Fruit fly (Drosophila melanogaster) whole organism, embryonic: Measurements from ENCODE around the gene CG44362.

Experiments
- BEAF-32 ChIP-seq: fragments of 200-800 bp; sonication (Bioruptor generic); optimal IDR thresholded peaks from 3 replicates; lab custom pipeline; 2017; ENCODE audit warnings: missing biosample characterization, missing genetic modification characterization, mild to moderate bottlenecking, moderate library complexity, missing genetic modification reagents
- CG10462 ChIP-seq: fragments of 200-800 bp; sonication (Bioruptor generic); optimal IDR thresholded peaks from 2 replicates; lab custom pipeline; 2016; ENCODE audit warnings: missing biosample characterization, missing genetic modification characterization
- CG11504 ChIP-seq: fragments of 200-800 bp; sonication (Bioruptor generic); optimal IDR thresholded peaks from 3 replicates; lab custom pipeline; 2019; ENCODE audit warnings: missing biosample characterization, mild to moderate bottlenecking, missing genetic modification characterization, moderate library complexity
- CG12071 ChIP-seq: fragments of 200-800 bp; sonication (Bioruptor generic); optimal IDR thresholded peaks from 3 replicates; lab custom pipeline; 2018; ENCODE audit warnings: missing biosample characterization, mild to moderate bottlenecking, missing genetic modification characterization
- CG13287 ChIP-seq: fragments of 200-800 bp; sonication (Bioruptor generic); IDR thresholded peaks from 2 replicates; pipeline ENCODE4 v1.3.6; 2022; ENCODE audit warnings: missing biosample characterization, missing genetic modification characterization; ENCODE audit not compliant: partially characterized antibody
- CG1529 ChIP-seq: fragments of 200-800 bp; sonication (Bioruptor generic); optimal IDR thresholded peaks from 3 replicates; lab custom pipeline; 2018; ENCODE audit warnings: missing biosample characterization, missing genetic modification characterization
- CG16813 ChIP-seq: fragments of 200-800 bp; sonication (Bioruptor generic); IDR thresholded peaks from 3 replicates; pipeline ENCODE4 v1.3.6; 2022; ENCODE audit warnings: missing biosample characterization, missing genetic modification characterization; ENCODE audit not compliant: partially characterized antibody
- CG17328 ChIP-seq: fragments of 200-800 bp; sonication (Bioruptor generic); IDR thresholded peaks from 2 replicates; pipeline ENCODE4 v1.3.6; 2022; ENCODE audit warnings: missing biosample characterization, missing genetic modification characterization
- CG32532 ChIP-seq: fragments of 200-800 bp; sonication (Bioruptor generic); IDR thresholded peaks from 2 replicates; pipeline ENCODE4 v1.3.6; 2022; ENCODE audit warnings: missing biosample characterization, missing genetic modification characterization
- CG9437 ChIP-seq: fragments of 200-800 bp; sonication (Bioruptor generic); optimal IDR thresholded peaks from 2 replicates; lab custom pipeline; 2018; ENCODE audit warnings: missing biosample characterization, mild to moderate bottlenecking, missing genetic modification characterization
- CHES-1-like ChIP-seq: fragments of 200-800 bp; sonication (Bioruptor generic); optimal IDR thresholded peaks from 2 replicates; lab custom pipeline; 2016; ENCODE audit warnings: missing biosample characterization, missing genetic modification characterization
- Camta ChIP-seq: fragments of 200-800 bp; sonication (Bioruptor generic); optimal IDR thresholded peaks from 2 replicates; lab custom pipeline; 2016; ENCODE audit warnings: missing biosample characterization, missing genetic modification characterization
- Dll ChIP-seq: fragments of 200-800 bp; sonication (Bioruptor generic); IDR thresholded peaks from 4 replicates; pipeline ENCODE4 v1.3.6; 2022; ENCODE audit warnings: missing biosample characterization, missing genetic modification characterization; ENCODE audit not compliant: partially characterized antibody
- Eip74EF ChIP-seq, 2 experiments: fragments of 200-800 bp in 1 of 2; fragments of >200 bp in 1 of 2; sonication (Bioruptor generic) in 1 of 2; optimal IDR thresholded peaks; 2 replicates each; lab custom pipeline; 2017 to 2019; ENCODE audit warnings: missing biosample characterization in 2 of 2, missing genetic modification characterization in 2 of 2, mild to moderate bottlenecking in 1 of 2, moderate library complexity in 1 of 2
- Hand ChIP-seq: fragments of 200-800 bp; sonication (Bioruptor generic); optimal IDR thresholded peaks from 2 replicates; lab custom pipeline; 2017; ENCODE audit warnings: mild to moderate bottlenecking, missing biosample characterization, missing genetic modification reagents, missing genetic modification characterization
- Hr51 ChIP-seq, 2 experiments: fragments of 200-800 bp; sonication (Bioruptor generic); optimal IDR thresholded peaks; 2 replicates in 1 of 2; 3 replicates in 1 of 2; lab custom pipeline; 2016 to 2018; ENCODE audit warnings: missing biosample characterization in 2 of 2, missing genetic modification characterization in 2 of 2, mild to moderate bottlenecking in 1 of 2, moderate library complexity in 1 of 2
- Kr ChIP-seq: fragments of 200-800 bp; sonication (Bioruptor generic); optimal IDR thresholded peaks from 2 replicates; lab custom pipeline; 2017; ENCODE audit warnings: missing biosample characterization, mild to moderate bottlenecking, missing genetic modification characterization
- Lim3 ChIP-seq: fragments of 200-800 bp; sonication (Bioruptor generic); IDR thresholded peaks from 2 replicates; pipeline ENCODE4 v1.3.6; 2022; ENCODE audit warnings: missing biosample characterization, missing genetic modification characterization
- Neu2 ChIP-seq: fragments of 200-800 bp; sonication (Bioruptor generic); optimal IDR thresholded peaks from 3 replicates; lab custom pipeline; 2016; ENCODE audit warnings: missing biosample characterization, missing genetic modification characterization, borderline replicate concordance
- Oaz ChIP-seq: fragments of 200-800 bp; sonication (Bioruptor generic); IDR thresholded peaks from 2 replicates; pipeline ENCODE4 v1.3.6; 2022; ENCODE audit warnings: missing biosample characterization, missing genetic modification characterization
- Poxn ChIP-seq: fragments of 200-800 bp; sonication (Bioruptor generic); IDR thresholded peaks from 2 replicates; pipeline ENCODE4 v1.3.6; 2022; ENCODE audit warnings: missing biosample characterization, missing genetic modification characterization
- TFAM ChIP-seq: fragments of 200-800 bp; sonication (Bioruptor generic); optimal IDR thresholded peaks from 2 replicates; lab custom pipeline; 2017; ENCODE audit warnings: missing biosample characterization, missing genetic modification characterization, inconsistent platforms
- Xbp1 ChIP-seq: fragments of 200-800 bp; sonication (Bioruptor generic); optimal IDR thresholded peaks from 3 replicates; lab custom pipeline; 2016; ENCODE audit warnings: missing biosample characterization, mild to moderate bottlenecking, missing genetic modification characterization
- ab ChIP-seq: fragments of 200-800 bp; sonication (Bioruptor generic); optimal IDR thresholded peaks from 2 replicates; lab custom pipeline; 2016; ENCODE audit warnings: missing biosample characterization, missing genetic modification characterization
- abd-A ChIP-seq: fragments of 200-800 bp; sonication (Bioruptor generic); optimal IDR thresholded peaks from 3 replicates; lab custom pipeline; 2019; ENCODE audit warnings: missing biosample characterization, mild to moderate bottlenecking, missing genetic modification characterization, moderate library complexity
- bigmax ChIP-seq: fragments of 200-800 bp; sonication (Bioruptor generic); optimal IDR thresholded peaks from 2 replicates; lab custom pipeline; 2018; ENCODE audit warnings: missing biosample characterization, mild to moderate bottlenecking, missing genetic modification characterization
- cg ChIP-seq: fragments of 200-800 bp; sonication (Bioruptor generic); optimal IDR thresholded peaks from 3 replicates; lab custom pipeline; 2019; ENCODE audit warnings: missing biosample characterization, mild to moderate bottlenecking, missing genetic modification characterization, moderate library complexity
- chinmo ChIP-seq: fragments of 200-800 bp; sonication (Bioruptor generic); IDR thresholded peaks from 4 replicates; pipeline ENCODE4 v1.3.6; 2022; ENCODE audit warnings: missing biosample characterization, missing genetic modification characterization; ENCODE audit not compliant: partially characterized antibody
- crp ChIP-seq, 2 experiments: fragments of 200-800 bp; sonication (Bioruptor generic); optimal IDR thresholded peaks; 2 replicates in 1 of 2; 3 replicates in 1 of 2; lab custom pipeline; 2017; ENCODE audit warnings: missing biosample characterization in 2 of 2, missing genetic modification characterization in 2 of 2, mild to moderate bottlenecking in 1 of 2, moderate library complexity in 1 of 2
- jing ChIP-seq: fragments of 200-800 bp; sonication (Bioruptor generic); optimal IDR thresholded peaks from 2 replicates; lab custom pipeline; 2018; ENCODE audit warnings: missing biosample characterization, mild to moderate bottlenecking, missing genetic modification characterization
- jumu ChIP-seq: fragments of 200-800 bp; sonication (Bioruptor generic); optimal IDR thresholded peaks from 3 replicates; lab custom pipeline; 2016; ENCODE audit warnings: missing biosample characterization, missing genetic modification characterization
- kni ChIP-seq: fragments of 200-800 bp; sonication (Bioruptor generic); optimal IDR thresholded peaks from 3 replicates; lab custom pipeline; 2017; ENCODE audit warnings: mild to moderate bottlenecking, missing biosample characterization, missing genetic modification reagents, missing genetic modification characterization
- lov ChIP-seq, 2 experiments: fragments of 200-800 bp in 1 of 2; fragments of >200 bp in 1 of 2; sonication (Bioruptor generic) in 1 of 2; IDR thresholded peaks in 1 of 2; optimal IDR thresholded peaks in 1 of 2; 2 replicates in 1 of 2; 3 replicates in 1 of 2; pipeline versions ENCODE4 v1.3.6 to Lab custom; 2017 to 2022; ENCODE audit warnings: missing biosample characterization in 1 of 2, missing genetic modification characterization in 1 of 2
- onecut ChIP-seq: fragments of 200-800 bp; sonication (Bioruptor generic); IDR thresholded peaks from 2 replicates; pipeline ENCODE4 v1.3.6; 2022; ENCODE audit warnings: missing biosample characterization, missing genetic modification characterization
- pita ChIP-seq: fragments of 200-800 bp; sonication (Bioruptor generic); optimal IDR thresholded peaks from 2 replicates; lab custom pipeline; 2017; ENCODE audit warnings: missing biosample characterization, mild to moderate bottlenecking, missing genetic modification characterization
- pnt ChIP-seq: fragments of 200-800 bp; sonication (Bioruptor generic); optimal IDR thresholded peaks from 3 replicates; lab custom pipeline; 2016; ENCODE audit warnings: missing biosample characterization, missing genetic modification characterization
- pros ChIP-seq: fragments of 200-800 bp; sonication (Bioruptor generic); optimal IDR thresholded peaks from 3 replicates; lab custom pipeline; 2019; ENCODE audit warnings: missing biosample characterization, mild to moderate bottlenecking, missing genetic modification characterization, moderate library complexity
- ro ChIP-seq: fragments of 200-800 bp; sonication (Bioruptor generic); IDR thresholded peaks from 2 replicates; pipeline ENCODE4 v1.3.6; 2022; ENCODE audit warnings: missing biosample characterization, missing genetic modification characterization
- sd ChIP-seq: fragments of 200-800 bp; sonication (Bioruptor generic); optimal IDR thresholded peaks from 3 replicates; lab custom pipeline; 2018; ENCODE audit warnings: missing biosample characterization, mild to moderate bottlenecking, missing genetic modification characterization, moderate library complexity
- sim ChIP-seq: fragments of 200-800 bp; sonication (Bioruptor generic); IDR thresholded peaks from 2 replicates; pipeline ENCODE4 v1.3.6; 2022; ENCODE audit warnings: missing biosample characterization, missing genetic modification characterization
- sob ChIP-seq: fragments of 200-800 bp; sonication (Bioruptor generic); IDR thresholded peaks from 2 replicates; pipeline ENCODE4 v1.3.6; 2022; ENCODE audit warnings: missing biosample characterization, missing genetic modification characterization
- sug ChIP-seq: fragments of 200-800 bp; optimal IDR thresholded peaks from 2 replicates; lab custom pipeline; 2019; ENCODE audit warnings: missing biosample characterization, mild to moderate bottlenecking, missing genetic modification characterization, moderate library complexity
- twi ChIP-seq: fragments of 200-800 bp; optimal IDR thresholded peaks from 2 replicates; lab custom pipeline; 2019; ENCODE audit warnings: missing biosample characterization, mild to moderate bottlenecking, missing genetic modification characterization, moderate library complexity
- tx ChIP-seq: fragments of 200-800 bp; sonication (Bioruptor generic); optimal IDR thresholded peaks from 2 replicates; lab custom pipeline; 2016; ENCODE audit warnings: missing biosample characterization, missing genetic modification characterization
- unc-4 ChIP-seq: fragments of 200-800 bp; sonication (Bioruptor generic); IDR thresholded peaks from 2 replicates; pipeline ENCODE4 v1.3.6; 2022; ENCODE audit warnings: missing biosample characterization, missing genetic modification characterization; ENCODE audit not compliant: partially characterized antibody
- usp ChIP-seq: fragments of >200 bp; optimal IDR thresholded peaks from 2 replicates; lab custom pipeline; 2017; ENCODE audit warnings: missing biosample characterization, missing genetic modification characterization
- wek ChIP-seq: fragments of 200-800 bp; sonication (Bioruptor generic); optimal IDR thresholded peaks from 3 replicates; lab custom pipeline; 2018; ENCODE audit warnings: missing biosample characterization, mild to moderate bottlenecking, missing genetic modification characterization, moderate library complexity
- yki ChIP-seq: fragments of >200 bp; optimal IDR thresholded peaks from 3 replicates; lab custom pipeline; 2018

Gene CG44362

dm6 chr3L:11379698-11380438 is 17.5 kb upstream of the CG44362 start (continued):
- TF ChIP-seq CHES-1-like (GFP tag; lab: Kevin White, UChicago) (peak; percentile 18), CG17328 (GFP tag; lab: Robert Waterston, UW) (peak; percentile 68), sob (no peak), twi (tag; lab: Kevin White, UChicago) (no peak), bigmax (no peak), usp (GFP tag; lab: Kevin White, UChicago) (no peak), Eip74EF (GFP tag; optimal IDR thresholded peaks at IDR 0.05; lab: Kevin White, UChicago) (peak in 1 of 2 experiments; percentile 21), Camta (GFP tag; lab: Kevin White, UChicago) (no peak), pros (GFP tag; lab: Kevin White, UChicago) (peak; percentile 67), sim (GFP tag; lab: Robert Waterston, UW) (no peak), abd-A (tag; lab: Kevin White, UChicago) (no peak), Lim3 (no peak), lov (optimal IDR thresholded peaks at IDR 0.05; lab: Kevin White, UChicago) (no peak), lov (GFP tag; IDR thresholded peaks at IDR 0.05; lab: Robert Waterston, UW) (0 out of 3 replicates have a peak, but pooled peaks have one; percentile 6), tx (peak; percentile 34), CG11504 (tag; lab: Kevin White, UChicago) (peak; percentile 50), ro (GFP tag; lab: Robert Waterston, UW) (peak; percentile 20; the same call in 1 of the 2 replicates), crp (GFP tag; optimal IDR thresholded peaks at IDR 0.05; lab: Kevin White, UChicago) (peak in 1 of 2 experiments; percentile 63), jumu (GFP tag; lab: Kevin White, UChicago) (peak; percentile 59), CG1529 (GFP tag; lab: Kevin White, UChicago) (peak; percentile 2), jing (GFP tag; lab: Kevin White, UChicago) (peak; percentile 42), BEAF-32 (GFP tag; lab: Kevin White, UChicago) (no peak), Oaz (GFP tag; lab: Robert Waterston, UW) (no peak), CG10462 (GFP tag; lab: Kevin White, UChicago) (no peak), CG9437 (GFP tag; lab: Kevin White, UChicago) (no peak), CG12071 (peak; percentile 32), onecut (GFP tag; lab: Robert Waterston, UW) (no peak), pnt (peak; percentile 58), Neu2 (GFP tag; lab: Kevin White, UChicago) (no peak), Hand (GFP tag; lab: Kevin White, UChicago) (no peak), CG32532 (GFP tag; lab: Robert Waterston, UW) (peak; percentile 55), Poxn (GFP tag; lab: Robert Waterston, UW) (no peak), CG16813 (no peak), TFAM (GFP tag; lab: Kevin White, UChicago) (no peak), sug (peak; percentile 11), kni (GFP tag; lab: Kevin White, UChicago) (peak; percentile 84), Kr (no peak), ab (no peak), unc-4 (GFP tag; lab: Robert Waterston, UW) (no peak), cg (GFP tag; lab: Kevin White, UChicago) (no peak), Dll (no peak), Xbp1 (peak; percentile 15), yki (no peak), chinmo (GFP tag; lab: Robert Waterston, UW) (no peak), sd (tag; lab: Kevin White, UChicago) (peak; percentile 33), pita (GFP tag; lab: Kevin White, UChicago) (no peak), wek (GFP tag; lab: Kevin White, UChicago) (peak; percentile 22), CG13287 (GFP tag; lab: Robert Waterston, UW) (no peak), Hr51 (GFP tag; optimal IDR thresholded peaks at IDR 0.05; lab: Kevin White, UChicago) (no peak)
